Fruit fly (Drosophila melanogaster) whole organism: Measurements from ENCODE around the gene CG16719.

Experiments
- CG8478 ChIP-seq: fragments of >200 bp; optimal IDR thresholded peaks from 2 replicates; lab custom pipeline; 2018; ENCODE audit warnings: inconsistent platforms
- Dll ChIP-seq: fragments of >200 bp; optimal IDR thresholded peaks from 2 replicates; lab custom pipeline; 2017
- EcR ChIP-seq, 2 experiments: fragments of >200 bp; optimal IDR thresholded peaks; 2 replicates each; lab custom pipeline; 2017; ENCODE audit warnings: missing biosample characterization in 2 of 2, missing genetic modification characterization in 2 of 2, missing genetic modification reagents in 2 of 2
- pan ChIP-seq: fragments of >200 bp; optimal IDR thresholded peaks from 2 replicates; lab custom pipeline; 2017
- psq ChIP-seq: fragments of >200 bp; optimal IDR thresholded peaks from 2 replicates; lab custom pipeline; 2017
- usp ChIP-seq: fragments of >200 bp; optimal IDR thresholded peaks from 2 replicates; lab custom pipeline; 2017; ENCODE audit warnings: missing biosample characterization, missing genetic modification characterization, mixed read lengths

DNA sequence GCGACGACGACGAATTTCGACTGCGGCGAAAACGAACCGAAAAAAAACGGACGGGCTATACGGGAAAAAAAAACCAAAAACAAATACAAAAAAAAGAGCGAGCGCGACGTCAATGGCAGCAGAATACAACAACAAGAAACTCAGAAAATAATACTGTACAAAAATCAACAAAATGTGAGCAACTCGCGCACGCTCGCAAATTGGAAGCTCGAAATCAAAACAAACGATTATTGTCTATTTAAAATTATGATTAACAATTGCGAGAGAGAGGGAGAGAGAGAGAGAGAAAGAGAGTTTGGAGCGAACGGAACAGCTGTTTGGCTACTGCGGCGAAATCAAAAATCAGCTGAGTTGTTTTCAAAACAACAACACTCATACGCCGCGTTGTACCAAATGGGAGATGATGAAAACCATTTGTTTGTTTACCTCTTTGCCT, 9.4 kb upstream of the CG16719 start:
- TF ChIP-seq pan (no peak), Dll (no peak), psq (lab: Kevin White, UChicago) (no peak), usp (GFP tag; lab: Kevin White, UChicago) (no peak), CG8478 (lab: Kevin White, UChicago) (no peak), EcR (GFP tag; optimal IDR thresholded peaks at IDR 0.05; lab: Kevin White, UChicago) (no peak)
